Fruit fly (Drosophila melanogaster): ENCODE data around the gene Gug.

Gene Gug

DNA sequence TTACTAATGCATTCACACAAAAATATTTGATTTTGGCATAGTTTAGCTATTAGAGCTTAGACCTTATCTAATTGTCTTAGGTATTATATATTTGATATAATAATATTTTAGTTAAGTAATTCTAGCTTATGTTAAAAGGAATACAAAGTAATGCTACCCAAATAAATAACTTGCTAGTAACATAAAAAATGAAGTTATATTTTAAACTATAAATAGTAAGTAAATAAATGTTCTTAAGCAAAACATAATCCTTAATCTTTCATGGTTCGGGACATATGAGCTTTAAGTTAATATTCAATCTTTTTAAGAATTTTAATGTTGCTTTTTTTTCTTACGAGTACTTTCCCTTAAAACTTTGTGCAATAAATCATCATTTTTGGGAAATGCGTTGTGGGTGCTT lies 26.6 kb upstream of the Gug start (continued):
- TF ChIP-seq bsh (GFP tag; optimal IDR thresholded peaks at IDR 0.05), result peak in 1 of 2 experiments; percentile 12
- TF ChIP-seq az2 (GFP tag; optimal IDR thresholded peaks at IDR 0.05), result peak; percentile 31
- TF ChIP-seq CG7556 (GFP tag; optimal IDR thresholded peaks at IDR 0.05), result peak; percentile 43
- TF ChIP-seq CG12391 (tag; optimal IDR thresholded peaks at IDR 0.05), result peak; percentile 35
- peak; percentile 25 for TF ChIP-seq Ssrp (tag; optimal IDR thresholded peaks at IDR 0.05)
- TF ChIP-seq Blimp-1 (GFP tag; optimal IDR thresholded peaks at IDR 0.05), result peak; percentile 13
- peak; percentile 63 for TF ChIP-seq sens (GFP tag)
- TF ChIP-seq CG34376 (GFP tag; optimal IDR thresholded peaks at IDR 0.05), result no peak
- peak; percentile 6 for TF ChIP-seq CG8388 (GFP tag; optimal IDR thresholded peaks at IDR 0.05)
- peak; percentile 42; the same call in 1 of the 2 replicates for TF ChIP-seq CG31441 (GFP tag; IDR thresholded peaks at IDR 0.05)
- peak; percentile 40 for TF ChIP-seq CG10979 (tag; optimal IDR thresholded peaks at IDR 0.05)
- TF ChIP-seq Dek (tag; optimal IDR thresholded peaks at IDR 0.05), result no peak
- peak; percentile 13 for TF ChIP-seq CG30403 (GFP tag; optimal IDR thresholded peaks at IDR 0.05)
- TF ChIP-seq YL-1 (GFP tag; optimal IDR thresholded peaks at IDR 0.05), result no peak
- peak; percentile 70 for TF ChIP-seq CG18262 (tag; optimal IDR thresholded peaks at IDR 0.05)
- no peak for TF ChIP-seq CG16815 (GFP tag; optimal IDR thresholded peaks at IDR 0.05)
- peak; percentile 9 for TF ChIP-seq dmrt11E (tag; optimal IDR thresholded peaks at IDR 0.05)

DNA sequence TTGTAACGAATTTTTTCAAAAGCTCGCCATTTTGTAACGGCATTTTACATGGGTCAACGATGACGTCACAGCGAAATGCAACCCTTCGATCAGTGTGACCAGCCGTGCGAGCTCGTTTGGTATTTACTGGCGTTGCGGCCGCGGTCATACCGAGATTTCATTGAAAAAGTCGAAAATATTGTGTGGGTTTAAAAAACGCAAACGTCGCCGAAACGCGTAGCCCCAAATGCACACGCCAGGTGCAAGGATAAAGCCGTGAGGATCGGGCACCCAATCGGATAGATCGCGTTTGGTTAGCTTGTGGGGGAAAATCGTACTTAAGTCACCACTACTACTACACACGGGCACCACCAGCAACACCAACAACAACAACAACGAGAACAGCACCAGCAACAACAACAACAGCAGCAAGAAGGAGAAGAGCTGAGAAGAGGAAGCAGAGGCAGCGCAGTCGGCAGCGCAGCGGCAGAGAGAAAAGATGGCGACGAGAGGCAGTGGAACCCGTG lies 24.8 kb upstream of the Gug start, which contains the start of gene Cbl:
Gene Cbl (plus strand): TSS at position 124 of the 506 bp plus-strand sequence.
- TF ChIP-seq CG8388 (GFP tag; optimal IDR thresholded peaks at IDR 0.05) (no peak), D19B (GFP tag; optimal IDR thresholded peaks at IDR 0.05) (no peak), CG17829 (tag; optimal IDR thresholded peaks at IDR 0.05) (peak; percentile 60), Side (GFP tag; optimal IDR thresholded peaks at IDR 0.05) (peak; percentile 6), Eip74EF (GFP tag; optimal IDR thresholded peaks at IDR 0.05) (no peak), dysf (GFP tag; IDR thresholded peaks at IDR 0.05) (no peak), CG1832 (GFP tag; optimal IDR thresholded peaks at IDR 0.05) (no peak), HmgZ (tag; optimal IDR thresholded peaks at IDR 0.05) (peak; percentile 70), CG18262 (tag; optimal IDR thresholded peaks at IDR 0.05) (peak; percentile 24), CG6683 (GFP tag; optimal IDR thresholded peaks at IDR 0.05) (peak; percentile 12), CG34224 (GFP tag; IDR thresholded peaks at IDR 0.05; ENCODE audit: partially characterized antibody) (peak; percentile 34; the same call in 1 of the 3 replicates), chinmo (GFP tag; IDR thresholded peaks at IDR 0.05; ENCODE audit: partially characterized antibody) (peak; percentile 87; the same call in 3 of the 4 replicates), Sin3A (optimal IDR thresholded peaks at IDR 0.05) (peak; percentile 79), CG7745 (tag; optimal IDR thresholded peaks at IDR 0.05) (no peak), PHDP (tag; optimal IDR thresholded peaks at IDR 0.05) (peak; percentile 4), CG12659 (GFP tag; optimal IDR thresholded peaks at IDR 0.05) (peak; percentile 83), CG34422 (GFP tag; IDR thresholded peaks at IDR 0.05) (peak; percentile 76; the same call in 1 of the 3 replicates), Opbp (GFP tag; IDR thresholded peaks at IDR 0.05; ENCODE audit: partially characterized antibody) (0 out of 3 replicates have a peak, but pooled peaks have one; percentile 5), Bteb2 (GFP tag; optimal IDR thresholded peaks at IDR 0.05) (no peak), CG42726 (GFP tag; IDR thresholded peaks at IDR 0.05; ENCODE audit: partially characterized antibody) (0 out of 2 replicates have a peak, but pooled peaks have one; percentile 41), gem (tag; optimal IDR thresholded peaks at IDR 0.05) (peak; percentile 20), Adf1 (GFP tag; IDR thresholded peaks at IDR 0.05) (peak; percentile 99), Ets65A (GFP tag) (peak; percentile 55), odd (GFP tag; optimal IDR thresholded peaks at IDR 0.05) (peak; percentile 48), CG17912 (GFP tag; optimal IDR thresholded peaks at IDR 0.05) (peak; percentile 46), lilli (GFP tag; optimal IDR thresholded peaks at IDR 0.05) (peak; percentile 21), fd102C (GFP tag; optimal IDR thresholded peaks at IDR 0.05) (peak; percentile 10), HmgD (GFP tag; optimal IDR thresholded peaks at IDR 0.05) (peak; percentile 60), sens (GFP tag) (peak; percentile 67), CG3847 (GFP tag; IDR thresholded peaks at IDR 0.05) (peak; percentile 34; the same call in 1 of the 2 replicates), HHEX (GFP tag; optimal IDR thresholded peaks at IDR 0.05) (peak; percentile 3), MBD-R2 (GFP tag; IDR thresholded peaks at IDR 0.05) (peak; percentile 60), lab (GFP tag; optimal IDR thresholded peaks at IDR 0.05) (no peak)

Data from whole organism, embryonic.